Fruit fly (Drosophila melanogaster) whole organism, adult: Measurements from ENCODE around the gene C1GalTA.

Experiments
- CG11617 ChIP-seq: fragments of 200-800 bp; sonication (Bioruptor generic); optimal IDR thresholded peaks from 2 replicates; lab custom pipeline; 2017; ENCODE audit warnings: mild to moderate bottlenecking, missing biosample characterization, missing genetic modification reagents, missing genetic modification characterization
- CG12768 ChIP-seq: fragments of 200-800 bp; sonication (Bioruptor generic); optimal IDR thresholded peaks from 2 replicates; lab custom pipeline; 2017; ENCODE audit warnings: missing biosample characterization, missing genetic modification characterization, mild to moderate bottlenecking, moderate library complexity, missing genetic modification reagents
- CG14711 ChIP-seq: fragments of 200-800 bp; sonication (Bioruptor generic); optimal IDR thresholded peaks from 2 replicates; lab custom pipeline; 2018; ENCODE audit warnings: missing biosample characterization, mild to moderate bottlenecking, missing genetic modification characterization, moderate library complexity
- CG1620 ChIP-seq: fragments of 200-800 bp; sonication (Bioruptor generic); optimal IDR thresholded peaks from 2 replicates; lab custom pipeline; 2016; ENCODE audit warnings: missing biosample characterization, missing genetic modification characterization
- CG33017 ChIP-seq: fragments of 200-800 bp; sonication (Bioruptor generic); optimal IDR thresholded peaks from 2 replicates; lab custom pipeline; 2018; ENCODE audit warnings: missing biosample characterization, mild to moderate bottlenecking, missing genetic modification characterization, moderate library complexity
- CG5204 ChIP-seq: fragments of 200-800 bp; sonication (Bioruptor generic); optimal IDR thresholded peaks from 2 replicates; lab custom pipeline; 2016; ENCODE audit warnings: missing biosample characterization, missing genetic modification characterization
- CG7045 ChIP-seq: fragments of 200-800 bp; sonication (Bioruptor generic); optimal IDR thresholded peaks from 2 replicates; lab custom pipeline; 2017; ENCODE audit warnings: missing biosample characterization, mild to moderate bottlenecking, missing genetic modification characterization
- CG7101 ChIP-seq: fragments of 200-800 bp; sonication (Bioruptor generic); optimal IDR thresholded peaks from 2 replicates; lab custom pipeline; 2018; ENCODE audit warnings: missing biosample characterization, mild to moderate bottlenecking, missing genetic modification characterization, moderate library complexity
- Clk ChIP-seq: fragments of 200-800 bp; sonication (Bioruptor generic); optimal IDR thresholded peaks from 2 replicates; lab custom pipeline; 2017; ENCODE audit warnings: missing biosample characterization, missing genetic modification characterization
- Crg-1 ChIP-seq: fragments of 200-800 bp; sonication (Bioruptor generic); optimal IDR thresholded peaks from 2 replicates; lab custom pipeline; 2016; ENCODE audit warnings: missing biosample characterization, missing genetic modification characterization
- Hr96 ChIP-seq: fragments of 200-800 bp; sonication (Bioruptor generic); optimal IDR thresholded peaks from 2 replicates; lab custom pipeline; 2016; ENCODE audit warnings: missing biosample characterization, missing genetic modification characterization
- Mnt ChIP-seq: fragments of 200-800 bp; sonication (Bioruptor generic); optimal IDR thresholded peaks from 2 replicates; lab custom pipeline; 2016; ENCODE audit warnings: missing biosample characterization, mild to moderate bottlenecking, missing genetic modification characterization
- bab1 ChIP-seq: fragments of 200-800 bp; sonication (Bioruptor generic); optimal IDR thresholded peaks from 3 replicates; lab custom pipeline; 2019; ENCODE audit warnings: missing biosample characterization, mild to moderate bottlenecking, missing genetic modification characterization, moderate library complexity
- cic ChIP-seq: fragments of 200-800 bp; sonication (Bioruptor generic); optimal IDR thresholded peaks from 2 replicates; lab custom pipeline; 2017; ENCODE audit warnings: missing biosample characterization, mild to moderate bottlenecking, missing genetic modification characterization, moderate library complexity
- cnc ChIP-seq, 2 experiments: fragments of >200 bp; optimal IDR thresholded peaks; 2 replicates each; lab custom pipeline; 2017
- kay ChIP-seq: fragments of 200-800 bp; sonication (Bioruptor generic); peaks from one replicate; lab custom pipeline; 2016; ENCODE audit warnings: missing biosample characterization, missing genetic modification characterization, borderline replicate concordance
- ovo ChIP-seq: fragments of 200-800 bp; sonication (Bioruptor generic); optimal IDR thresholded peaks from 2 replicates; lab custom pipeline; 2016; ENCODE audit warnings: missing biosample characterization, missing genetic modification characterization
- pad ChIP-seq: fragments of 200-800 bp; sonication (Bioruptor generic); optimal IDR thresholded peaks from 3 replicates; lab custom pipeline; 2017; ENCODE audit warnings: missing biosample characterization, missing genetic modification characterization, mild to moderate bottlenecking, moderate library complexity, missing genetic modification reagents
- tj ChIP-seq: fragments of 200-800 bp; sonication (Bioruptor generic); optimal IDR thresholded peaks from 3 replicates; lab custom pipeline; 2017; ENCODE audit warnings: missing biosample characterization, mild to moderate bottlenecking, missing genetic modification characterization, moderate library complexity
- toe ChIP-seq: fragments of 200-800 bp; sonication (Bioruptor generic); optimal IDR thresholded peaks from 2 replicates; lab custom pipeline; 2016; ENCODE audit warnings: missing biosample characterization, missing genetic modification characterization

C1GalTA gene

dm6 chr2L:8959001-8959461, 8.0 kb upstream of the C1GalTA start, which contains the start of gene CG31886:
TSS of gene CG31886 (minus strand) at chr2L:8959051.
- TF ChIP-seq Crg-1 (no peak), CG33017 (tag; lab: Kevin White, UChicago) (peak; percentile 43), CG12768 (GFP tag; lab: Kevin White, UChicago) (peak; percentile 33), toe (GFP tag; lab: Kevin White, UChicago) (no peak), cnc (optimal IDR thresholded peaks at IDR 0.05; lab: Kevin White, UChicago) (no peak), Hr96 (GFP tag; lab: Kevin White, UChicago) (peak; percentile 29), CG11617 (GFP tag; lab: Kevin White, UChicago) (peak; percentile 41), ovo (GFP tag; lab: Kevin White, UChicago) (no peak), CG5204 (no peak), pad (GFP tag; lab: Kevin White, UChicago) (peak; percentile 43), Mnt (peak; percentile 39), bab1 (no peak), tj (GFP tag; lab: Kevin White, UChicago) (peak; percentile 29), CG7101 (tag; lab: Kevin White, UChicago) (peak; percentile 55), CG1620 (GFP tag; lab: Kevin White, UChicago) (no peak), kay (GFP tag; lab: Kevin White, UChicago) (no peak), CG7045 (peak; percentile 14), CG14711 (tag; lab: Kevin White, UChicago) (peak; percentile 67), Clk (GFP tag; lab: Kevin White, UChicago) (no peak), cic (peak; percentile 29)

dm6 chr2L:8958046-8958497, 7.1 kb upstream of the C1GalTA start:
- TF ChIP-seq Mnt (peak; percentile 23), CG12768 (GFP tag; lab: Kevin White, UChicago) (peak; percentile 49), tj (GFP tag; lab: Kevin White, UChicago) (peak; percentile 35), CG11617 (GFP tag; lab: Kevin White, UChicago) (peak; percentile 73), CG14711 (tag; lab: Kevin White, UChicago) (peak; percentile 81), cnc (optimal IDR thresholded peaks at IDR 0.05; lab: Kevin White, UChicago) (no peak), ovo (GFP tag; lab: Kevin White, UChicago) (peak; percentile 15), kay (GFP tag; lab: Kevin White, UChicago) (peak; percentile 80), cic (no peak), toe (GFP tag; lab: Kevin White, UChicago) (peak; percentile 55), CG33017 (tag; lab: Kevin White, UChicago) (peak; percentile 84), Hr96 (GFP tag; lab: Kevin White, UChicago) (peak; percentile 62), bab1 (peak; percentile 81), Clk (GFP tag; lab: Kevin White, UChicago) (peak; percentile 19), CG1620 (GFP tag; lab: Kevin White, UChicago) (peak; percentile 52), pad (GFP tag; lab: Kevin White, UChicago) (peak; percentile 33), CG5204 (peak; percentile 71), CG7101 (tag; lab: Kevin White, UChicago) (peak; percentile 87), CG7045 (peak; percentile 60), Crg-1 (peak; percentile 43)

dm6 chr2L:8957152-8957551, 6.1 kb upstream of the C1GalTA start:
- TF ChIP-seq bab1 (no peak), toe (GFP tag; lab: Kevin White, UChicago) (no peak), tj (GFP tag; lab: Kevin White, UChicago) (no peak), CG7045 (no peak), pad (GFP tag; lab: Kevin White, UChicago) (no peak), Clk (GFP tag; lab: Kevin White, UChicago) (no peak), cic (no peak), CG7101 (tag; lab: Kevin White, UChicago) (no peak), kay (GFP tag; lab: Kevin White, UChicago) (no peak), CG1620 (GFP tag; lab: Kevin White, UChicago) (no peak), CG33017 (tag; lab: Kevin White, UChicago) (no peak), Mnt (no peak), cnc (optimal IDR thresholded peaks at IDR 0.05; lab: Kevin White, UChicago) (no peak), CG11617 (GFP tag; lab: Kevin White, UChicago) (no peak)

dm6 chr2L:8956336-8956726, 5.3 kb upstream of the C1GalTA start:
- no peak for TF ChIP-seq pad (GFP tag; lab: Kevin White, UChicago)
- no peak for TF ChIP-seq tj (GFP tag; lab: Kevin White, UChicago)
- TF ChIP-seq kay (GFP tag; lab: Kevin White, UChicago), result peak; percentile 18
- no peak for TF ChIP-seq CG1620 (GFP tag; lab: Kevin White, UChicago)
- TF ChIP-seq Mnt, result no peak
- no peak for TF ChIP-seq CG5204
- no peak for TF ChIP-seq cnc (optimal IDR thresholded peaks at IDR 0.05; lab: Kevin White, UChicago)

dm6 chr2L:8955597-8956335, 4.8 kb upstream of the C1GalTA start:
- TF ChIP-seq kay (GFP tag; lab: Kevin White, UChicago) (peak; percentile 14), Clk (GFP tag; lab: Kevin White, UChicago) (no peak), Crg-1 (peak; percentile 16), CG33017 (tag; lab: Kevin White, UChicago) (peak; percentile 15), cic (peak; percentile 74), Mnt (peak; percentile 66)
